Worm (Caenorhabditis elegans) whole organism, mixed stage, embryonic: ENCODE results near the gene odr-2.

Source experiments
- M03D4.4 ChIP-seq: sonication (generic microtip); optimal IDR thresholded peaks from 2 replicates; lab custom pipeline; 2017; ENCODE audit warnings: mild to moderate bottlenecking, missing genetic modification characterization, missing compliant biosample characterization
- blmp-1 ChIP-seq: fragments of 150-350 bp; optimal IDR thresholded peaks from 2 replicates; lab custom pipeline; 2014; ENCODE audit warnings: missing biosample characterization, missing genetic modification characterization
- ceh-39 ChIP-seq: fragments of 150-350 bp; optimal IDR thresholded peaks from 2 replicates; lab custom pipeline; 2014; ENCODE audit warnings: missing biosample characterization, missing genetic modification characterization
- ceh-43 ChIP-seq: fragments of 200-800 bp; sonication (Bioruptor generic); optimal IDR thresholded peaks from 2 replicates; lab custom pipeline; 2018; ENCODE audit warnings: mild to moderate bottlenecking, missing genetic modification characterization, moderate library complexity, missing compliant biosample characterization
- ceh-83 ChIP-seq: fragments of 200-800 bp; sonication (Bioruptor generic); optimal IDR thresholded peaks from 2 replicates; lab custom pipeline; 2018; ENCODE audit warnings: mild to moderate bottlenecking, missing genetic modification characterization, missing compliant biosample characterization
- ces-1 ChIP-seq: fragments of 150-350 bp; optimal IDR thresholded peaks from 2 replicates; lab custom pipeline; 2014; ENCODE audit warnings: missing biosample characterization, missing genetic modification reagents, missing genetic modification characterization
- cnd-1 ChIP-seq: fragments of 200-800 bp; sonication (Bioruptor generic); optimal IDR thresholded peaks from 2 replicates; lab custom pipeline; 2018; ENCODE audit warnings: mild to moderate bottlenecking, missing genetic modification characterization, missing compliant biosample characterization
- drap-1 ChIP-seq: fragments of 200-800 bp; sonication (Bioruptor generic); optimal IDR thresholded peaks from 3 replicates; lab custom pipeline; 2018; ENCODE audit warnings: mild to moderate bottlenecking, missing genetic modification characterization, missing compliant biosample characterization
- elt-1 ChIP-seq: sonication (generic microtip); optimal IDR thresholded peaks from 2 replicates; lab custom pipeline; 2017; ENCODE audit warnings: missing genetic modification characterization, mild to moderate bottlenecking, missing compliant biosample characterization, antibody characterized with exemption, moderate library complexity, borderline replicate concordance; ENCODE audit not compliant: insufficient read depth
- elt-3 ChIP-seq: fragments of 150-350 bp; optimal IDR thresholded peaks from 2 replicates; lab custom pipeline; 2014; ENCODE audit warnings: missing biosample characterization, missing genetic modification characterization
- flh-1 ChIP-seq: fragments of 200-800 bp; sonication (Bioruptor generic); optimal IDR thresholded peaks from 2 replicates; lab custom pipeline; 2018; ENCODE audit warnings: mild to moderate bottlenecking, missing genetic modification characterization, moderate library complexity, missing compliant biosample characterization
- hlh-1 ChIP-seq: fragments of 150-350 bp; optimal IDR thresholded peaks from 2 replicates; lab custom pipeline; 2014; ENCODE audit warnings: missing biosample characterization, missing genetic modification reagents, missing genetic modification characterization
- lin-13 ChIP-seq: fragments of 150-350 bp; optimal IDR thresholded peaks from 2 replicates; lab custom pipeline; 2014; ENCODE audit warnings: missing biosample characterization, missing genetic modification characterization
- lin-32 ChIP-seq: fragments of 200-800 bp; sonication (Bioruptor generic); optimal IDR thresholded peaks from 2 replicates; lab custom pipeline; 2018; ENCODE audit warnings: mild to moderate bottlenecking, missing genetic modification characterization, missing compliant biosample characterization
- lsy-2 ChIP-seq: fragments of 150-350 bp; optimal IDR thresholded peaks from 2 replicates; lab custom pipeline; 2014; ENCODE audit warnings: missing biosample characterization, missing genetic modification characterization
- mab-5 ChIP-seq: fragments of 150-350 bp; optimal IDR thresholded peaks from 2 replicates; lab custom pipeline; 2014; ENCODE audit warnings: missing biosample characterization, missing genetic modification characterization
- mls-2 ChIP-seq: sonication (generic microtip); optimal IDR thresholded peaks from 2 replicates; lab custom pipeline; 2016; ENCODE audit warnings: mild to moderate bottlenecking, missing genetic modification characterization, moderate library complexity, missing compliant biosample characterization
- nhr-12 ChIP-seq: fragments of 150-350 bp; optimal IDR thresholded peaks from 2 replicates; lab custom pipeline; 2014; ENCODE audit warnings: missing biosample characterization, missing genetic modification characterization
- nhr-2 ChIP-seq: fragments of 150-350 bp; optimal IDR thresholded peaks from 2 replicates; lab custom pipeline; 2014; ENCODE audit warnings: missing biosample characterization, missing genetic modification characterization
- nhr-237 ChIP-seq: fragments of 150-350 bp; optimal IDR thresholded peaks from 2 replicates; lab custom pipeline; 2014; ENCODE audit warnings: missing biosample characterization, missing genetic modification characterization
- nhr-28 ChIP-seq: fragments of 150-350 bp; optimal IDR thresholded peaks from 2 replicates; lab custom pipeline; 2014; ENCODE audit warnings: missing biosample characterization, missing genetic modification characterization
- nhr-76 ChIP-seq: sonication (generic microtip); optimal IDR thresholded peaks from 2 replicates; lab custom pipeline; 2017; ENCODE audit warnings: missing biosample characterization, missing genetic modification characterization
- pha-4 ChIP-seq: fragments of 150-350 bp; optimal IDR thresholded peaks from 2 replicates; lab custom pipeline; 2018; ENCODE audit warnings: missing biosample characterization, missing genetic modification reagents, missing genetic modification characterization
- sem-2 ChIP-seq: fragments of 200-800 bp; sonication (Bioruptor generic); optimal IDR thresholded peaks from 2 replicates; lab custom pipeline; 2018; ENCODE audit warnings: mild to moderate bottlenecking, missing genetic modification characterization, missing compliant biosample characterization
- snpc-4 ChIP-seq: fragments of 150-350 bp; optimal IDR thresholded peaks from 2 replicates; lab custom pipeline; 2014; ENCODE audit warnings: missing biosample characterization, missing genetic modification characterization
- sptf-1 ChIP-seq: sonication (generic microtip); optimal IDR thresholded peaks from 2 replicates; lab custom pipeline; 2017; ENCODE audit warnings: mild to moderate bottlenecking, missing genetic modification characterization, moderate library complexity, missing compliant biosample characterization
- unc-120 ChIP-seq: sonication (generic microtip); optimal IDR thresholded peaks from 2 replicates; lab custom pipeline; 2017; ENCODE audit warnings: missing genetic modification characterization, missing compliant biosample characterization; ENCODE audit not compliant: poor library complexity, severe bottlenecking
- unc-39 ChIP-seq: fragments of 150-350 bp; optimal IDR thresholded peaks from 2 replicates; lab custom pipeline; 2014; ENCODE audit warnings: missing biosample characterization, missing genetic modification characterization
- unc-62 ChIP-seq: fragments of 150-350 bp; optimal IDR thresholded peaks from 2 replicates; lab custom pipeline; 2014; ENCODE audit warnings: missing biosample characterization, missing genetic modification reagents, missing genetic modification characterization
- zip-8 ChIP-seq: fragments of 150-350 bp; optimal IDR thresholded peaks from 2 replicates; lab custom pipeline; 2014; ENCODE audit warnings: missing biosample characterization, missing genetic modification characterization
- ztf-11 ChIP-seq: fragments of 150-350 bp; optimal IDR thresholded peaks from 2 replicates; lab custom pipeline; 2014; ENCODE audit warnings: missing biosample characterization, missing genetic modification characterization

The odr-2 gene

DNA sequence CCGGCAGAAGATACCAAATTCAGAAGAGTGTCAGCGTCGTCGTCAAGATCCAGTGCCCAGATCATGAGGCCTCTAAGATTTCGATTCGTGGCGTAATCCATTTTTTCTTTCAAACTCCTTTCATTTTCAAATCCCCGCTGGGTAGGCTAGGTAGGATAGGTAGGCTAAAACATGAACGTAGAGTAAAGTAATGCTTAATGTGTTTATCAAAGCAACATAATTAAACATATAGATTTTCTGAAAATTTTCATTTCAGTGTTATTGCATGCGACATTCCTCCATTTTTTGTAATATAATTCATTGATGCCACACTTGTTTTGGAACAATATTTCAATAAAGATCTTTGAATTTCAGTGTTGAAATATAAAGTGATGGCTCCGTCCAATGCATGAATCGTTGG lies 26.1 kb downstream of the odr-2 start, which contains the start of gene T01C4.8:
T01C4.8 (minus strand) TSS at position 101 of the 400 bp plus-strand sequence.
- no peak for TF ChIP-seq sem-2 (GFP tag; lab: Kevin White, UChicago)
- no peak for TF ChIP-seq ceh-43 (GFP tag; lab: Kevin White, UChicago)
- no peak for TF ChIP-seq ceh-83
- no peak for TF ChIP-seq unc-62 (GFP tag; lab: Kevin White, UChicago)
- TF ChIP-seq elt-1 (tag; lab: Kevin White, UChicago), result no peak
- TF ChIP-seq lin-32 (GFP tag; lab: Kevin White, UChicago), result no peak
- no peak for TF ChIP-seq nhr-76 (tag; lab: Kevin White, UChicago)
- no peak for TF ChIP-seq ceh-39 (tag; lab: Kevin White, UChicago)
- no peak for TF ChIP-seq drap-1
- no peak for TF ChIP-seq ces-1 (GFP tag; lab: Kevin White, UChicago)
- TF ChIP-seq unc-39 (tag; lab: Kevin White, UChicago), result no peak
- TF ChIP-seq nhr-2 (tag; lab: Kevin White, UChicago), result no peak
- no peak for TF ChIP-seq nhr-237 (tag; lab: Kevin White, UChicago)
- no peak for TF ChIP-seq blmp-1 (tag; lab: Kevin White, UChicago)
- TF ChIP-seq nhr-28 (tag; lab: Kevin White, UChicago), result no peak
- no peak for TF ChIP-seq mab-5
- no peak for TF ChIP-seq lsy-2
- no peak for TF ChIP-seq elt-3 (tag; lab: Kevin White, UChicago)
- no peak for TF ChIP-seq cnd-1 (tag; lab: Kevin White, UChicago)
- no peak for TF ChIP-seq flh-1 (GFP tag; lab: Kevin White, UChicago)

DNA sequence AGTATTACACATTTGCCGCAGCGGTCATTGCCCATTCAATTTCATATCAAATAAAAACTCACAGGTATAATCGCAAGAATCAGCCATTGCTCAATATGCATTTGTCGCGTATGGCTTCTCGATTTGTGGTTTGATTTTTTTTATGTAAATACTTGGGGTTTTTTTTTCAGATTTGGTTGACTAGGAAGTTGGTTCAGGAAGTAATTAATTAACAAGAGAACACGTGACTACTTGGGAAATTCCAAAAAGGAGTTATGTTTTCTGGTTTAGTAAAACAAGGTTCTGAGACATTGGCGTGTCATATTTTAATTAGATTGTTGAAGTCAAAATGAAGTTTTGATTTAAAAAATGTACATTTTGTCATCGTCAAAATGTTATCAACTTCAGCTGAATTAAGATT lies 27.6 kb downstream of the odr-2 start, which contains the start of gene srx-36:
srx-36 (minus strand) TSS at position 101 of the 400 bp plus-strand sequence.
- no peak for TF ChIP-seq lin-32 (GFP tag; lab: Kevin White, UChicago)
- TF ChIP-seq unc-62 (GFP tag; lab: Kevin White, UChicago), result no peak
- TF ChIP-seq zip-8 (tag; lab: Kevin White, UChicago), result no peak
- no peak for TF ChIP-seq ztf-11 (tag; lab: Kevin White, UChicago)
- no peak for TF ChIP-seq drap-1
- TF ChIP-seq elt-3 (tag; lab: Kevin White, UChicago), result no peak
- TF ChIP-seq snpc-4, result no peak
- no peak for TF ChIP-seq mls-2 (tag; lab: Kevin White, UChicago)
- TF ChIP-seq hlh-1 (tag; lab: Kevin White, UChicago), result no peak
- TF ChIP-seq sptf-1 (tag; lab: Kevin White, UChicago), result no peak
- no peak for TF ChIP-seq flh-1 (GFP tag; lab: Kevin White, UChicago)

DNA sequence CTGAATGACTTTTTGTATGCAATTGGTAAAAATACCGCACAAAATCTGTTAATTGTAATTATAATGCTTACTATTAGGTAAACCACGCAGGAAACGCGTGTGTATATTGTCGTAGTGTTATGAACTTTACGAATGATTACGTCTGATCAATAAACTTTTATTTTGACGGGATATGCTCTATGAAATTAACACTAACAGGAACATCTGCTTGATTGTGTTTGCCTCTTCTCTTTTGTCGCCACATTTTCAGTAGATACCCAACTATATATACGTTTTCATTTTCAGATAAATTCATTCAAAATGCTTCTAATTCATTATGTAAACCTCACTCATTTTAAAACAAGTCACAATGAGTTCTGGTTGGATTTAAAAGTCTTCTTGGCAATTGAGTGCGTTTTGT lies 28.9 kb downstream of the odr-2 start, which contains the start of gene sre-10:
sre-10 (plus strand) TSS at position 301 of the 400 bp plus-strand sequence.
- TF ChIP-seq ceh-39 (tag; lab: Kevin White, UChicago), result no peak
- no peak for TF ChIP-seq ztf-11 (tag; lab: Kevin White, UChicago)
- TF ChIP-seq ceh-43 (GFP tag; lab: Kevin White, UChicago), result no peak
- TF ChIP-seq sem-2 (GFP tag; lab: Kevin White, UChicago), result no peak
- no peak for TF ChIP-seq unc-120 (tag; lab: Kevin White, UChicago)
- no peak for TF ChIP-seq unc-62 (GFP tag; lab: Kevin White, UChicago)
- TF ChIP-seq ces-1 (GFP tag; lab: Kevin White, UChicago), result no peak
- no peak for TF ChIP-seq nhr-237 (tag; lab: Kevin White, UChicago)
- no peak for TF ChIP-seq lin-13 (tag; lab: Kevin White, UChicago)
- no peak for TF ChIP-seq pha-4
- TF ChIP-seq M03D4.4 (tag; lab: Kevin White, UChicago), result no peak
- TF ChIP-seq unc-39 (tag; lab: Kevin White, UChicago), result no peak
- no peak for TF ChIP-seq blmp-1 (tag; lab: Kevin White, UChicago)
- no peak for TF ChIP-seq ceh-83
- no peak for TF ChIP-seq snpc-4

DNA sequence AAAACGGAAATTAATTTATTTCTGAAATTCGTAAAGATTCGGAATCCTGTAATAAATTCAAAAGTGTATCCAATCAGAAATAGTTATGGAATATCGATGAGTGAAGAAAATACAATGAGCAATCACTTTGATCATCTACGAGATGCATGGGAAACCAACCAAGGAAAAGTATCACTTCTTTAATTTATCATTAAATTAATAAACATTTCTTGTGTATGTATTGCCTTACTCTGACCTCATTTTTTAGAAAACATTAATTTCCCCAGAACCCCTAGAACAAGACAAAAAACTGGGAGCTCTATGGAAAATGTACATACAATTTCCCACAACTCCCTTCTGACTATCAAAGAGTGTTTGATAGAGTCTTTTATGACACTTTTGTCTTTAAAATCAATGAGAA lies 30.6 kb downstream of the odr-2 start, which contains the start of gene F10D2.16:
F10D2.16 (plus strand) TSS at position 301 of the 400 bp plus-strand sequence.
- TF ChIP-seq M03D4.4 (tag; lab: Kevin White, UChicago), result no peak

DNA sequence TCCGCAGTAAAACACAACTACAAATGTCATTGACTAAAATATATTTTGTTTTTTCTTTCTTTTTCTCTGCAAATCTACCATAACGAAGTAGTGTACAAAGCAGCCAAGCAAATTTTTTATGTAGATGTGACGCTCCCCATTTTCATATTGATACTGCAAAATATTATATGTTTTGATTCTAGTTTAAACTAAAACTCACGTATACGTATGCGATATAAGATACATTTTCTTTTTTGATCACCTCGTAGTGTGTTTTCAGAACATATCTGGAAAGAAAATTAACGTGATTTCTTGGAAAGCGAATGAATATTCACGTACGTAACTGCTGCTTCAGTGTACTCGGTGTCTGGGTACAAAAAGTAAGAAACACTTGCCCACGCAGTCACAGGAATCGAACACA lies 33.5 kb downstream of the odr-2 start:
- TF ChIP-seq blmp-1 (tag; lab: Kevin White, UChicago), result no peak
- no peak for TF ChIP-seq unc-120 (tag; lab: Kevin White, UChicago)
- no peak for TF ChIP-seq lsy-2
- no peak for TF ChIP-seq nhr-12 (tag; lab: Kevin White, UChicago)
- no peak for TF ChIP-seq mls-2 (tag; lab: Kevin White, UChicago)
- no peak for TF ChIP-seq snpc-4
